Worm (Caenorhabditis elegans): ENCODE measurements around the gene T01H3.3.

DNA sequence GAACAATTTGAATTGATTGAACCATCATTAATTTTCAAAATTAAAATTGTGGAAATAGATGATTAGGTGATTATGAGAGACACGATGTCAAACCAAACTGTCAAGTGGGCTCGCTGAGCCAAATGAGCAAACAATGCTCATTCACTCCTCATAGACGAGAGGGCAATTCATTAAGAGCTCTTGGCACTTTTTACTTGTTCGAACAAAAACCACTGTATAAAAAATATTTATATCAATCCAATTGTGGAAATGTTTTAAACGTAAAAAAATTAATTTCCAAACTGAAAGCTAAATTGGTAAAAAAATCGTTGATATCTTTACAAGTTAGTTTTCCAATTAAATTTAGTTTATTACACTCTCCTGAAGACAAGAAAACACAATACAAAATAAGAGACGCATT, 24.0 kb downstream of the T01H3.3 start, which contains the start of gene acr-7:
- TF ChIP-seq nhr-28 (tag; optimal IDR thresholded peaks at IDR 0.05), result no peak
- no peak for TF ChIP-seq efl-1 (optimal IDR thresholded peaks at IDR 0.05)
- no peak for TF ChIP-seq efl-1 (GFP tag; optimal IDR thresholded peaks at IDR 0.05 in 1 of 2)
- no peak for TF ChIP-seq tbx-2 (tag; optimal IDR thresholded peaks at IDR 0.05)

Measured in whole organism, L1 larva.